Fruit fly (Drosophila melanogaster) whole organism, embryonic: ENCODE data around the gene CG7715.

Experiments used
- ATbp ChIP-seq: fragments of 200-800 bp; sonication (Bioruptor generic); optimal IDR thresholded peaks from 2 replicates; lab custom pipeline; 2017; ENCODE audit warnings: missing biosample characterization, mild to moderate bottlenecking, missing genetic modification characterization, missing genetic modification reagents
- CG1024 ChIP-seq: fragments of 200-800 bp; sonication (Bioruptor generic); IDR thresholded peaks from 2 replicates; pipeline ENCODE4 v1.3.6; 2022; ENCODE audit warnings: missing biosample characterization, missing genetic modification characterization
- CG10979 ChIP-seq: fragments of 200-800 bp; sonication (Bioruptor generic); optimal IDR thresholded peaks from 2 replicates; lab custom pipeline; 2018; ENCODE audit warnings: missing biosample characterization, mild to moderate bottlenecking, missing genetic modification characterization, moderate library complexity
- CG11695 ChIP-seq: fragments of 200-800 bp; sonication (Bioruptor generic); IDR thresholded peaks from 3 replicates; pipeline ENCODE4 v1.3.6; 2022; ENCODE audit warnings: missing biosample characterization, missing genetic modification characterization
- CG1233 ChIP-seq: fragments of 200-800 bp; sonication (Bioruptor generic); optimal IDR thresholded peaks from 4 replicates; lab custom pipeline; 2018; ENCODE audit warnings: missing biosample characterization, mild to moderate bottlenecking, missing genetic modification characterization
- CG18764 ChIP-seq: fragments of 200-800 bp; sonication (Bioruptor generic); optimal IDR thresholded peaks from 3 replicates; lab custom pipeline; 2016; ENCODE audit warnings: missing biosample characterization, missing genetic modification characterization
- CG2129 ChIP-seq: fragments of 200-800 bp; sonication (Bioruptor generic); IDR thresholded peaks from 2 replicates; pipeline ENCODE4 v1.3.6; 2022; ENCODE audit warnings: missing biosample characterization, missing genetic modification characterization; ENCODE audit not compliant: partially characterized antibody
- CG2712 ChIP-seq: fragments of 200-800 bp; optimal IDR thresholded peaks from 3 replicates; lab custom pipeline; 2019; ENCODE audit warnings: missing biosample characterization, mild to moderate bottlenecking, missing genetic modification characterization, moderate library complexity
- CG31224 ChIP-seq: fragments of 200-800 bp; sonication (Bioruptor generic); IDR thresholded peaks from 2 replicates; pipeline ENCODE4 v1.3.6; 2022; ENCODE audit warnings: missing biosample characterization, missing genetic modification characterization
- CG33557 ChIP-seq: fragments of 200-800 bp; sonication (Bioruptor generic); optimal IDR thresholded peaks from 2 replicates; lab custom pipeline; 2019; ENCODE audit warnings: missing biosample characterization, mild to moderate bottlenecking, missing genetic modification characterization, moderate library complexity
- CG3726 ChIP-seq: fragments of 200-800 bp; sonication (Bioruptor generic); IDR thresholded peaks from 3 replicates; pipeline ENCODE4, ENCODE4 v1.3.6; 2022; ENCODE audit warnings: missing biosample characterization, missing genetic modification characterization
- CG4707 ChIP-seq: fragments of 200-800 bp; sonication (Bioruptor generic); optimal IDR thresholded peaks from 2 replicates; lab custom pipeline; 2018; ENCODE audit warnings: missing biosample characterization, mild to moderate bottlenecking, missing genetic modification characterization, moderate library complexity
- CG6791 ChIP-seq: fragments of 200-800 bp; sonication (Bioruptor generic); IDR thresholded peaks from 3 replicates; pipeline ENCODE4 v1.3.6; 2022; ENCODE audit warnings: missing biosample characterization, missing genetic modification characterization; ENCODE audit not compliant: partially characterized antibody
- CG7839 ChIP-seq: fragments of 200-800 bp; sonication (Bioruptor generic); optimal IDR thresholded peaks from 3 replicates; lab custom pipeline; 2018; ENCODE audit warnings: missing biosample characterization, mild to moderate bottlenecking, missing genetic modification characterization, moderate library complexity
- CG8388 ChIP-seq: fragments of 200-800 bp; sonication (Bioruptor generic); optimal IDR thresholded peaks from 2 replicates; lab custom pipeline; 2019; ENCODE audit warnings: missing biosample characterization, mild to moderate bottlenecking, missing genetic modification characterization, moderate library complexity
- CG9876 ChIP-seq: fragments of 200-800 bp; sonication (Bioruptor generic); optimal IDR thresholded peaks from 2 replicates; lab custom pipeline; 2016; ENCODE audit warnings: missing biosample characterization, missing genetic modification characterization
- Camta ChIP-seq: fragments of 200-800 bp; sonication (Bioruptor generic); optimal IDR thresholded peaks from 2 replicates; lab custom pipeline; 2016; ENCODE audit warnings: missing biosample characterization, missing genetic modification characterization
- Chrac-16 ChIP-seq: fragments of 200-800 bp; sonication (Bioruptor generic); optimal IDR thresholded peaks from 3 replicates; lab custom pipeline; 2016; ENCODE audit warnings: missing biosample characterization, missing genetic modification characterization
- Dip3 ChIP-seq: fragments of 200-800 bp; sonication (Bioruptor generic); optimal IDR thresholded peaks from 3 replicates; lab custom pipeline; 2016; ENCODE audit warnings: missing biosample characterization, missing genetic modification characterization
- Ets97D ChIP-seq: fragments of 200-800 bp; sonication (Bioruptor generic); optimal IDR thresholded peaks from 3 replicates; lab custom pipeline; 2016; ENCODE audit warnings: missing biosample characterization, missing genetic modification characterization
- Fer1 ChIP-seq: fragments of 200-800 bp; sonication (Bioruptor generic); optimal IDR thresholded peaks from 2 replicates; lab custom pipeline; 2017; ENCODE audit warnings: missing biosample characterization, mild to moderate bottlenecking, missing genetic modification characterization
- Hey ChIP-seq: fragments of 200-800 bp; sonication (Bioruptor generic); optimal IDR thresholded peaks from 3 replicates; lab custom pipeline; 2018; ENCODE audit warnings: missing biosample characterization, mild to moderate bottlenecking, missing genetic modification characterization
- Kr ChIP-seq: fragments of 200-800 bp; sonication (Bioruptor generic); optimal IDR thresholded peaks from 2 replicates; lab custom pipeline; 2017; ENCODE audit warnings: missing biosample characterization, mild to moderate bottlenecking, missing genetic modification characterization
- Lim3 ChIP-seq: fragments of 200-800 bp; sonication (Bioruptor generic); IDR thresholded peaks from 2 replicates; pipeline ENCODE4 v1.3.6; 2022; ENCODE audit warnings: missing biosample characterization, missing genetic modification characterization
- NC2α ChIP-seq: fragments of 200-800 bp; sonication (Bioruptor generic); optimal IDR thresholded peaks from 2 replicates; lab custom pipeline; 2016; ENCODE audit warnings: missing biosample characterization, missing genetic modification characterization
- NfI ChIP-seq: fragments of 200-800 bp; sonication (Bioruptor generic); optimal IDR thresholded peaks from 3 replicates; lab custom pipeline; 2018; ENCODE audit warnings: missing biosample characterization, mild to moderate bottlenecking, missing genetic modification characterization, moderate library complexity
- Oli ChIP-seq: fragments of 200-800 bp; sonication (Bioruptor generic); optimal IDR thresholded peaks from 2 replicates; lab custom pipeline; 2018; ENCODE audit warnings: missing biosample characterization, mild to moderate bottlenecking, missing genetic modification characterization, moderate library complexity
- PHDP ChIP-seq: fragments of 200-800 bp; sonication (Bioruptor generic); optimal IDR thresholded peaks from 3 replicates; lab custom pipeline; 2018; ENCODE audit warnings: missing biosample characterization, mild to moderate bottlenecking, missing genetic modification characterization, moderate library complexity
- Pdp1 ChIP-seq, 2 experiments: fragments of 200-800 bp; sonication (Bioruptor generic); optimal IDR thresholded peaks; 3 replicates each; lab custom pipeline; 2016; ENCODE audit warnings: missing biosample characterization in 2 of 2, missing genetic modification characterization in 2 of 2, mild to moderate bottlenecking in 1 of 2, moderate library complexity in 1 of 2
- Ravus ChIP-seq: fragments of 200-800 bp; sonication (Bioruptor generic); IDR thresholded peaks from 2 replicates; pipeline ENCODE4 v1.3.6; 2022; ENCODE audit warnings: missing biosample characterization, missing genetic modification characterization
- Rfx ChIP-seq: fragments of 200-800 bp; sonication (Bioruptor generic); IDR thresholded peaks from 2 replicates; pipeline ENCODE4 v1.3.6; 2022; ENCODE audit warnings: missing biosample characterization, missing genetic modification characterization
- Tbp ChIP-seq: fragments of >200 bp; optimal IDR thresholded peaks from 2 replicates; lab custom pipeline; 2018; ENCODE audit warnings: missing biosample characterization, missing genetic modification characterization
- Xbp1 ChIP-seq: fragments of 200-800 bp; sonication (Bioruptor generic); optimal IDR thresholded peaks from 3 replicates; lab custom pipeline; 2016; ENCODE audit warnings: missing biosample characterization, mild to moderate bottlenecking, missing genetic modification characterization
- ato ChIP-seq: fragments of 200-800 bp; sonication (Bioruptor generic); IDR thresholded peaks from 2 replicates; pipeline ENCODE4 v1.3.6; 2022; ENCODE audit warnings: missing biosample characterization, missing genetic modification characterization; ENCODE audit not compliant: partially characterized antibody
- bowl ChIP-seq: fragments of 200-800 bp; sonication (Bioruptor generic); IDR thresholded peaks from 2 replicates; pipeline ENCODE4 v1.3.6; 2022; ENCODE audit warnings: missing biosample characterization, missing genetic modification characterization
- bsh ChIP-seq, 2 experiments: fragments of 200-800 bp; sonication (Bioruptor generic); optimal IDR thresholded peaks; 2 replicates each; lab custom pipeline; 2017 to 2018; ENCODE audit warnings: mild to moderate bottlenecking in 2 of 2, missing biosample characterization in 2 of 2, missing genetic modification characterization in 2 of 2, moderate library complexity in 1 of 2
- corto ChIP-seq: fragments of 200-800 bp; sonication (Bioruptor generic); optimal IDR thresholded peaks from 2 replicates; lab custom pipeline; 2016; ENCODE audit warnings: missing biosample characterization, mild to moderate bottlenecking, missing genetic modification characterization, moderate library complexity
- da ChIP-seq: fragments of 200-800 bp; sonication (Bioruptor generic); optimal IDR thresholded peaks from 2 replicates; lab custom pipeline; 2016; ENCODE audit warnings: missing biosample characterization, missing genetic modification characterization
- danr ChIP-seq: fragments of 200-800 bp; sonication (Bioruptor generic); IDR thresholded peaks from 2 replicates; pipeline ENCODE4 v1.3.6; 2022; ENCODE audit warnings: missing biosample characterization, missing genetic modification characterization
- gro ChIP-seq: fragments of 200-800 bp; sonication (Bioruptor generic); optimal IDR thresholded peaks from 2 replicates; lab custom pipeline; 2016; ENCODE audit warnings: missing biosample characterization, missing genetic modification characterization
- hb ChIP-seq: fragments of 200-800 bp; sonication (Bioruptor generic); IDR thresholded peaks from 3 replicates; pipeline ENCODE4 v1.3.6; 2022; ENCODE audit warnings: missing biosample characterization, missing genetic modification characterization; ENCODE audit not compliant: partially characterized antibody
- lmd ChIP-seq: fragments of 200-800 bp; sonication (Bioruptor generic); IDR thresholded peaks from 2 replicates; pipeline ENCODE4 v1.3.6; 2022; ENCODE audit warnings: missing biosample characterization, missing genetic modification characterization
- p53 ChIP-seq: fragments of 200-800 bp; sonication (Bioruptor generic); optimal IDR thresholded peaks from 2 replicates; lab custom pipeline; 2016; ENCODE audit warnings: missing biosample characterization, missing genetic modification characterization
- phol ChIP-seq: fragments of 200-800 bp; sonication (Bioruptor generic); optimal IDR thresholded peaks from 3 replicates; lab custom pipeline; 2018; ENCODE audit warnings: missing biosample characterization, mild to moderate bottlenecking, missing genetic modification characterization, moderate library complexity
- scrt ChIP-seq: fragments of 200-800 bp; sonication (Bioruptor generic); optimal IDR thresholded peaks from 2 replicates; lab custom pipeline; 2018; ENCODE audit warnings: missing biosample characterization, mild to moderate bottlenecking, missing genetic modification characterization, moderate library complexity
- sim ChIP-seq: fragments of 200-800 bp; sonication (Bioruptor generic); IDR thresholded peaks from 2 replicates; pipeline ENCODE4 v1.3.6; 2022; ENCODE audit warnings: missing biosample characterization, missing genetic modification characterization
- sob ChIP-seq: fragments of 200-800 bp; sonication (Bioruptor generic); IDR thresholded peaks from 2 replicates; pipeline ENCODE4 v1.3.6; 2022; ENCODE audit warnings: missing biosample characterization, missing genetic modification characterization
- sqz ChIP-seq: fragments of 200-800 bp; sonication (Bioruptor generic); optimal IDR thresholded peaks from 3 replicates; lab custom pipeline; 2018; ENCODE audit warnings: missing biosample characterization, mild to moderate bottlenecking, missing genetic modification characterization
- wek ChIP-seq: fragments of 200-800 bp; sonication (Bioruptor generic); optimal IDR thresholded peaks from 3 replicates; lab custom pipeline; 2018; ENCODE audit warnings: missing biosample characterization, mild to moderate bottlenecking, missing genetic modification characterization, moderate library complexity
- zfh2 ChIP-seq: fragments of 200-800 bp; sonication (Bioruptor generic); optimal IDR thresholded peaks from 2 replicates; lab custom pipeline; 2016; ENCODE audit warnings: missing biosample characterization, missing genetic modification characterization

Gene CG7715

dm6 chr3R:18758548-18759257 lies 30.4 kb upstream of the CG7715 start, which contains the start of gene Epg5 (continued):
- no peak for TF ChIP-seq Kr (GFP tag; lab: Kevin White, UChicago)
- TF ChIP-seq sqz = no peak
- no peak for TF ChIP-seq Fer1 (GFP tag; lab: Kevin White, UChicago)
- TF ChIP-seq zfh2 (GFP tag; lab: Kevin White, UChicago) = peak; percentile 90
- peak; percentile 90 for TF ChIP-seq Rfx (GFP tag; lab: Robert Waterston, UW)
- TF ChIP-seq CG8388 (GFP tag; lab: Kevin White, UChicago) = no peak
- no peak for TF ChIP-seq bsh (GFP tag; optimal IDR thresholded peaks at IDR 0.05; lab: Kevin White, UChicago)
- peak; percentile 77 for TF ChIP-seq lmd (GFP tag; lab: Robert Waterston, UW)
- TF ChIP-seq Lim3 (GFP tag; lab: Robert Waterston, UW) = no peak
- no peak for TF ChIP-seq Tbp (GFP tag; lab: Kevin White, UChicago)
- no peak for TF ChIP-seq Oli (tag; lab: Kevin White, UChicago)
- peak; percentile 86 for TF ChIP-seq sob
- TF ChIP-seq ATbp (GFP tag; lab: Kevin White, UChicago) = no peak
- TF ChIP-seq hb = peak; percentile 98
- peak; percentile 43 for TF ChIP-seq CG9876 (GFP tag; lab: Kevin White, UChicago)
- TF ChIP-seq Ravus = peak; percentile 19
- TF ChIP-seq CG1233 = no peak
- TF ChIP-seq CG31224 (GFP tag; lab: Robert Waterston, UW) = peak; percentile 68
- TF ChIP-seq CG7839 (tag; lab: Kevin White, UChicago) = no peak
- peak; percentile 65 for TF ChIP-seq scrt (GFP tag; lab: Kevin White, UChicago)
- TF ChIP-seq da (GFP tag; lab: Kevin White, UChicago) = no peak
- TF ChIP-seq phol (tag; lab: Kevin White, UChicago) = peak; percentile 80
- no peak for TF ChIP-seq NfI (GFP tag; lab: Kevin White, UChicago)
- no peak for TF ChIP-seq wek (GFP tag; lab: Kevin White, UChicago)
- TF ChIP-seq corto (GFP tag; lab: Kevin White, UChicago) = peak; percentile 28
- no peak for TF ChIP-seq CG1024 (GFP tag; lab: Robert Waterston, UW)
- no peak for TF ChIP-seq Hey (tag; lab: Kevin White, UChicago)
- peak; percentile 78 for TF ChIP-seq Dip3 (GFP tag; lab: Kevin White, UChicago)
- no peak for TF ChIP-seq CG3726 (GFP tag; lab: Robert Waterston, UW)
- peak; percentile 76 for TF ChIP-seq Ets97D
- peak; percentile 45 for TF ChIP-seq CG18764 (GFP tag; lab: Kevin White, UChicago)
- no peak for TF ChIP-seq gro (GFP tag; lab: Kevin White, UChicago)
- TF ChIP-seq CG4707 (GFP tag; lab: Kevin White, UChicago) = no peak
- no peak for TF ChIP-seq CG2712
- TF ChIP-seq sim = no peak
- TF ChIP-seq bowl (GFP tag; lab: Robert Waterston, UW) = no peak
- peak; percentile 83 for TF ChIP-seq Xbp1
- TF ChIP-seq CG33557 = no peak
- peak; percentile 11 for TF ChIP-seq p53
- TF ChIP-seq CG2129 (GFP tag; lab: Robert Waterston, UW) = peak; percentile 97
- no peak for TF ChIP-seq PHDP (tag; lab: Kevin White, UChicago)
- peak in 1 of 2 experiments; percentile 74 for TF ChIP-seq Pdp1 (GFP tag; optimal IDR thresholded peaks at IDR 0.05; lab: Kevin White, UChicago)
- no peak for TF ChIP-seq danr (GFP tag; lab: Robert Waterston, UW)
- TF ChIP-seq NC2α (GFP tag; lab: Kevin White, UChicago) = no peak
- peak; percentile 95 for TF ChIP-seq CG6791 (GFP tag; lab: Robert Waterston, UW)
- no peak for TF ChIP-seq CG10979 (tag; lab: Kevin White, UChicago)
- TF ChIP-seq CG11695 (GFP tag; lab: Robert Waterston, UW) = no peak
- peak; percentile 78 for TF ChIP-seq ato
- TF ChIP-seq Camta (GFP tag; lab: Kevin White, UChicago) = peak; percentile 57
- peak; percentile 63 for TF ChIP-seq Chrac-16 (GFP tag; lab: Kevin White, UChicago)
